Worm (Caenorhabditis elegans) whole organism, L3 larva: ENCODE measurements around the gene mam-2.

Experiments used
- nhr-11 ChIP-seq: fragments of 150-350 bp; optimal IDR thresholded peaks from 2 replicates; lab custom pipeline; 2014; ENCODE audit warnings: missing biosample characterization, missing genetic modification characterization
- unc-62 ChIP-seq: fragments of 150-350 bp; sonication (generic microtip); optimal IDR thresholded peaks from 4 replicates; lab custom pipeline; 2014; ENCODE audit warnings: missing biosample characterization, missing genetic modification reagents, missing genetic modification characterization

- TF ChIP-seq unc-62 (GFP tag; lab: Kevin White, UChicago) (no peak), nhr-11 (tag; lab: Kevin White, UChicago) (no peak)
These were observed 40.0 kb downstream of the mam-2 start, which contains the start of gene F44D12.8 for ce11 chrIV:10022991-10023390.
